Fruit fly (Drosophila melanogaster): ENCODE measurements around the gene CG11458.

CG11458 gene

dm6 chr3L:20885172-20885571 lies 20.4 kb upstream of the CG11458 start, which contains the start of gene CG32432:
Gene CG32432 (minus strand): TSS chr3L:20885188.
- TF ChIP-seq cyc (GFP tag; optimal IDR thresholded peaks at IDR 0.05) (no peak), Gug (GFP tag; IDR thresholded peaks at IDR 0.05) (no peak), CG6276 (GFP tag; optimal IDR thresholded peaks at IDR 0.05) (no peak), CG15336 (GFP tag; IDR thresholded peaks at IDR 0.05) (no peak), lz (GFP tag; optimal IDR thresholded peaks at IDR 0.05) (no peak)

DNA sequence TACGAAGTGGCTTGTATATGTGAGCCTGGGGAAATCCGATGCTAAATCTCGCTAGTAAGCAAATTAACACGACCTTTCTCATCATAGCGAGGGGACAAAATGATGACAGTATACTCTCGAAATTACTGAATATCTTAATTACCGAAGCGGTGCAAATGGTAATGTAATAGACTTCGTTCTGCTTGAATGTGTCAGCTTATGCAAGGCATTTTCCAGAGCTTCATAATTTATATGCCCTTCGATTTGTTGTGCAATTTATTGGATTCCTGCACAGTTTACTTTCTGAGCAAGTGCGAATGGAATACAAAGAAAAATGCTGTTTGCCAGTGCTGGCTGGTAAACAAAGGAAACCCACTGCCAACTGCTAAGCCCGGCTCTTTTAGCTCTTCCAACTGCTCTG lies 8.3 kb upstream of the CG11458 start, which contains the start of the genes Sfp77F and CG43931:
Sfp77F (minus strand) TSS at position 101 of the 400 bp plus-strand sequence.
CG43931 (plus strand) TSS at position 241 of the 400 bp plus-strand sequence.
- TF ChIP-seq Hr39 (GFP tag; optimal IDR thresholded peaks at IDR 0.05) (no peak), CG8632 (GFP tag; optimal IDR thresholded peaks at IDR 0.05) (no peak), Hr38 (GFP tag; optimal IDR thresholded peaks at IDR 0.05) (no peak), CG6163 (GFP tag; IDR thresholded peaks at IDR 0.05) (no peak), CG10669 (GFP tag; optimal IDR thresholded peaks at IDR 0.05) (no peak)

DNA sequence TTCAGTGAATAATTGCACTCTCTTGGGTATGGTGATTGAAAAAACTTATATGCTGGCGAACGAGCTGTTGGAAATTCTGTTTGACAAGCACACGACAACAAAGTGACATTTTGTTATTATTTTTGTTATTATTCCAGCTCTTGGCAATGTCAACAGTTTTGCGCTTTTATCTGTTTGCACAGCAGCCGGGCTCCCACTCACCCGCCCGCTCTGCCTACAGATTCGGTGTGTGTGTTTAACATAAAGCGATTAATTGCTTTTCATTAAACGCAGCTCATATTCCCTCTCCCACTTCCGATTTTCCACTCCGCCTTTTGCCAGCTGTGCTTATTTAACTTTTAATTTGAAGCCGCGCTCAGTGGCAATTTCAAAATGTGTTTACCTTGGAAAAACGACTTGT lies 4.6 kb upstream of the CG11458 start:
- TF ChIP-seq fkh (GFP tag; optimal IDR thresholded peaks at IDR 0.05) (peak; percentile 66), svp (GFP tag) (no peak)

DNA sequence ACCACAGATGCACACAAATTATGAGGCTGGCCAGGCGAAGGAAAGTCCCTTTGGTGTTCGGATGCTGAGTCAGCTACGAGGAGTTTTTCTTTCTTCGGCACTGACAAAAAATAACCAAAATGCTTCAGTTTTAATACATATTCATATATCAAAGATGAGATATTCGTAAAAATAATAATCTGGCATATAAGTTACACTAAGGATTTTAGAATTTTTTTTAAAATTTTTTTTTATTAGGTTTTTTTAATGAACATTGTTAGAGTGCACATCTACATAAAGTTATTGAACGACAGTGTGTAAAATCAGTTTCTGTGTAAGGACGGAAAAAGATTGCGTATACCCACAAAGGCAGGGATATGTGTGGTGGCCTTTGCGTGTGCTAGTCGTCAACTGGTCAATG lies 1.4 kb downstream of the CG11458 start:
- TF ChIP-seq esn (GFP tag; optimal IDR thresholded peaks at IDR 0.05) (no peak), Sox102F (GFP tag; optimal IDR thresholded peaks at IDR 0.05) (no peak), Eip78C (GFP tag) (peak; percentile 60)

DNA sequence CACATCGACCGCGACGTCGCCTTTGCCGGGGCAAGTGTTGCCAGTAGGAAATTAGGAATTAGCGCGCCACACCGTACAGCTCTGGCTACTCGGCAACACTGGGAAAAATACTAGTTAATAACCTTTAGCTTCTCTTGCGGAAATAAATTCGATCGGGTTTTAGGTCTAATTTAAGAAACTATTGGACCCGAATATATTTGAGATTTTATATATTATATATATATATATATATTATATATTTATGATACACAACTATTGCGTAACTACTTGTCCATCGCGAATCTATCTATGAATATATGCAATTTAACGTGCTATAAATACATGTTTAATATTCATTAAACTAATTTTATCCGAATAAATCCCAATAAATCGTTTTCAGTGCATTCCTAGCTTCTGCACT lies 8.8 kb downstream of the CG11458 start:
- no peak for TF ChIP-seq net (GFP tag; optimal IDR thresholded peaks at IDR 0.05)
- TF ChIP-seq CG6276 (GFP tag; optimal IDR thresholded peaks at IDR 0.05), result peak; percentile 78
- TF ChIP-seq OdsH (GFP tag; optimal IDR thresholded peaks at IDR 0.05), result peak; percentile 25
- TF ChIP-seq fd59A (GFP tag; optimal IDR thresholded peaks at IDR 0.05), result no peak
- TF ChIP-seq CG8632 (GFP tag; optimal IDR thresholded peaks at IDR 0.05), result peak; percentile 3
- peak; percentile 76 for TF ChIP-seq CG8119 (GFP tag; IDR thresholded peaks at IDR 0.05)
- peak; percentile 9 for TF ChIP-seq Lpt (GFP tag; optimal IDR thresholded peaks at IDR 0.05)
- TF ChIP-seq CG15336 (GFP tag; IDR thresholded peaks at IDR 0.05), result peak; percentile 78
- TF ChIP-seq CG6808 (GFP tag; optimal IDR thresholded peaks at IDR 0.05), result peak; percentile 23
- peak; percentile 27 for TF ChIP-seq dsx (GFP tag; optimal IDR thresholded peaks at IDR 0.05; ENCODE audit: poor library complexity, severe bottlenecking)
- TF ChIP-seq CG9139 (GFP tag; optimal IDR thresholded peaks at IDR 0.05), result no peak
- peak; percentile 32 for TF ChIP-seq CG34406 (GFP tag; optimal IDR thresholded peaks at IDR 0.05)
- no peak for TF ChIP-seq CG11294 (GFP tag; IDR thresholded peaks at IDR 0.05)
- no peak for TF ChIP-seq CG3919 (GFP tag; optimal IDR thresholded peaks at IDR 0.05)
- no peak for TF ChIP-seq Ets21C (GFP tag; optimal IDR thresholded peaks at IDR 0.05)
- TF ChIP-seq CG10669 (GFP tag; optimal IDR thresholded peaks at IDR 0.05), result peak; percentile 11
- TF ChIP-seq Gug (GFP tag; IDR thresholded peaks at IDR 0.05), result peak; percentile 54
- TF ChIP-seq CG6163 (GFP tag; IDR thresholded peaks at IDR 0.05), result peak; percentile 32; the same call in 1 of the 3 replicates
- TF ChIP-seq CG4318 (GFP tag; optimal IDR thresholded peaks at IDR 0.05), result peak; percentile 72
- TF ChIP-seq lz (GFP tag; optimal IDR thresholded peaks at IDR 0.05), result no peak
- peak; percentile 17 for TF ChIP-seq dac (GFP tag; optimal IDR thresholded peaks at IDR 0.05)
- TF ChIP-seq Hr4 (GFP tag; optimal IDR thresholded peaks at IDR 0.05), result peak; percentile 29
- TF ChIP-seq CG3032 (tag; optimal IDR thresholded peaks at IDR 0.05), result peak; percentile 69
- TF ChIP-seq Ets96B (tag; optimal IDR thresholded peaks at IDR 0.05), result peak; percentile 51
- TF ChIP-seq fd85E (GFP tag; optimal IDR thresholded peaks at IDR 0.05), result no peak
- TF ChIP-seq Eip75B (GFP tag; optimal IDR thresholded peaks at IDR 0.05), result no peak
- TF ChIP-seq achi (GFP tag; optimal IDR thresholded peaks at IDR 0.05), result peak; percentile 67
- no peak for TF ChIP-seq Smox (GFP tag; optimal IDR thresholded peaks at IDR 0.05)
- TF ChIP-seq eg (GFP tag; IDR thresholded peaks at IDR 0.05), result peak; percentile 47; the same call in 2 of the 3 replicates
- peak; percentile 14 for TF ChIP-seq Eip78C (GFP tag)
- TF ChIP-seq CG32006 (GFP tag; optimal IDR thresholded peaks at IDR 0.05), result peak; percentile 86
- TF ChIP-seq ss (GFP tag; optimal IDR thresholded peaks at IDR 0.05), result peak; percentile 12 to 29
- peak; percentile 31 for TF ChIP-seq spab (GFP tag; optimal IDR thresholded peaks at IDR 0.05)
- peak; percentile 44 for TF ChIP-seq CG16779 (tag; optimal IDR thresholded peaks at IDR 0.05)
- peak; percentile 68 for TF ChIP-seq CG10631 (GFP tag; optimal IDR thresholded peaks at IDR 0.05)

Data from whole organism, prepupa.